Fruit fly (Drosophila melanogaster): Measurements from ENCODE around the gene Cnx14D.
A peak's percentile ranks its signal among the peaks of the same experiment; 100 is the strongest.

The Cnx14D gene

DNA sequence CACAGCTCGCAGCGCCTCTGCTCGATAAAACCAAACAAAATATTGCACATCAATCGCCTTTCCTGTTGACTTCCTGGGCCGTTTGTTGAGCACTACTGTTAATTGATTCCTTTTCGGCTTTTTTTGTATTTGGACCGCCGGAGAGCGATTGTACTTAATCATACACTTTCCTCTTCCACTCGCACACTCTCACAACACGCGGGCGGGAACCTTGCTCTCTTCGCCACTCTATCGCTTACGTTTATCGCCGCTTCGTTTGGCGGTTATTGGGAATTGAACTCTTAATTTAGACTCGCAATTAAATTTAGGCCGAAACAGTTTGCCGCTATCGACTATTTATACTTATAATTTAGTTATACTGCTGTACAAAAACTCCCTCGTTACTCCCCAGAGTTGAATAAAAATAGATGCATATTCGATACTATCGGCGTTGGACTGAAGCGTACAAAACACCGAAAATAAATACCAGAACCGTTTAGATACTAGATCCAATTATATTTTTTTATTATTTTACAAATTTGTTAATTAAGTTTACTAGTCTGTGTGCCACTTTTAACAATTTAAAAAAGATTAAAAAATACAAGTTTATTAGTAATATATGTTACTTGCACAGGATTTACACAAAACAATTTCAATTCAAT is 28.4 kb upstream of the Cnx14D start, which contains the start of gene Arp2:
Gene Arp2, minus strand, starts transcription at position 427 of the 641 bp plus-strand sequence.
- TF ChIP-seq luna (GFP tag; optimal IDR thresholded peaks at IDR 0.05), result no peak
- TF ChIP-seq CG31441 (GFP tag; IDR thresholded peaks at IDR 0.05), result no peak
- peak; percentile 55 to 70 for TF ChIP-seq Trl (optimal IDR thresholded peaks at IDR 0.05)
- no peak for TF ChIP-seq Trl (GFP tag; optimal IDR thresholded peaks at IDR 0.05)
- no peak for TF ChIP-seq CG1602 (GFP tag; optimal IDR thresholded peaks at IDR 0.05)
- peak; percentile 79 for TF ChIP-seq BEAF-32 (GFP tag; optimal IDR thresholded peaks at IDR 0.05)
- no peak for TF ChIP-seq crp (GFP tag; optimal IDR thresholded peaks at IDR 0.05)
- TF ChIP-seq da (GFP tag; optimal IDR thresholded peaks at IDR 0.05), result no peak
- TF ChIP-seq CHES-1-like (GFP tag; optimal IDR thresholded peaks at IDR 0.05), result no peak
- TF ChIP-seq CG6791 (GFP tag; IDR thresholded peaks at IDR 0.05; ENCODE audit: partially characterized antibody), result peak; percentile 69; the same call in 2 of the 3 replicates
- no peak for TF ChIP-seq Myb (GFP tag; optimal IDR thresholded peaks at IDR 0.05)
- peak; percentile 65 for TF ChIP-seq gfzf (GFP tag; optimal IDR thresholded peaks at IDR 0.05)
- no peak for TF ChIP-seq ab (GFP tag; optimal IDR thresholded peaks at IDR 0.05)
- TF ChIP-seq hbn (GFP tag; IDR thresholded peaks at IDR 0.05; ENCODE audit: partially characterized antibody), result peak; percentile 67
- no peak for TF ChIP-seq CG1647 (GFP tag; optimal IDR thresholded peaks at IDR 0.05)
- peak; percentile 14 for TF ChIP-seq nmo (GFP tag; optimal IDR thresholded peaks at IDR 0.05)
- peak; percentile 32; the same call in 1 of the 2 replicates for TF ChIP-seq CG2129 (GFP tag; IDR thresholded peaks at IDR 0.05; ENCODE audit: partially characterized antibody)
- TF ChIP-seq danr (GFP tag; IDR thresholded peaks at IDR 0.05), result no peak
- no peak for TF ChIP-seq CG16779 (GFP tag; IDR thresholded peaks at IDR 0.05)
- TF ChIP-seq CG16813 (GFP tag; IDR thresholded peaks at IDR 0.05; ENCODE audit: partially characterized antibody), result peak; percentile 64; the same call in 2 of the 3 replicates
- no peak for TF ChIP-seq sob (GFP tag; IDR thresholded peaks at IDR 0.05)
- TF ChIP-seq CG14710 (tag; optimal IDR thresholded peaks at IDR 0.05), result peak; percentile 56
- no peak for TF ChIP-seq aop (GFP tag; IDR thresholded peaks at IDR 0.05)
- TF ChIP-seq CG43689 (GFP tag; IDR thresholded peaks at IDR 0.05), result no peak
- peak; percentile 79 for TF ChIP-seq sens (GFP tag)
- peak; percentile 64; the same call in 1 of the 2 replicates for TF ChIP-seq Bgb (GFP tag; IDR thresholded peaks at IDR 0.05; ENCODE audit: partially characterized antibody)
- TF ChIP-seq knrl (GFP tag; IDR thresholded peaks at IDR 0.05; ENCODE audit: partially characterized antibody), result peak; percentile 75
- no peak for TF ChIP-seq odd (GFP tag; optimal IDR thresholded peaks at IDR 0.05)
- peak; percentile 70; the same call in 2 of the 3 replicates for TF ChIP-seq Opbp (GFP tag; IDR thresholded peaks at IDR 0.05; ENCODE audit: partially characterized antibody)
- peak; percentile 49 for TF ChIP-seq CG9797 (GFP tag; optimal IDR thresholded peaks at IDR 0.05)
- no peak for TF ChIP-seq emc (GFP tag; optimal IDR thresholded peaks at IDR 0.05)
- TF ChIP-seq yki (optimal IDR thresholded peaks at IDR 0.05), result no peak
- TF ChIP-seq bbx (GFP tag; IDR thresholded peaks at IDR 0.05; ENCODE audit: partially characterized antibody), result peak; percentile 65
- TF ChIP-seq Camta (GFP tag; optimal IDR thresholded peaks at IDR 0.05), result no peak
- peak; percentile 2 for TF ChIP-seq CG4617 (GFP tag; optimal IDR thresholded peaks at IDR 0.05; ENCODE audit: borderline replicate concordance)
- TF ChIP-seq Doc3 (GFP tag; IDR thresholded peaks at IDR 0.05; ENCODE audit: partially characterized antibody), result peak; percentile 63; the same call in 2 of the 3 replicates
- TF ChIP-seq Dip3 (GFP tag; optimal IDR thresholded peaks at IDR 0.05), result no peak
- TF ChIP-seq CG6813 (GFP tag; optimal IDR thresholded peaks at IDR 0.05), result no peak
- peak; percentile 72; the same call in 1 of the 2 replicates for TF ChIP-seq amos (GFP tag; IDR thresholded peaks at IDR 0.05; ENCODE audit: partially characterized antibody)
- TF ChIP-seq CG15011 (GFP tag; optimal IDR thresholded peaks at IDR 0.05), result no peak
- no peak for TF ChIP-seq CG3281 (GFP tag; optimal IDR thresholded peaks at IDR 0.05)
- TF ChIP-seq CG9727 (GFP tag; optimal IDR thresholded peaks at IDR 0.05), result no peak
- 0 out of 4 replicates have a peak, but pooled peaks have one; percentile 16 for TF ChIP-seq chinmo (GFP tag; IDR thresholded peaks at IDR 0.05; ENCODE audit: partially characterized antibody)
- no peak for TF ChIP-seq dysf (GFP tag; IDR thresholded peaks at IDR 0.05)
- TF ChIP-seq Deaf1 (tag; optimal IDR thresholded peaks at IDR 0.05), result no peak
- TF ChIP-seq dan (GFP tag; IDR thresholded peaks at IDR 0.05), result no peak
- peak; percentile 41 for TF ChIP-seq pzg (GFP tag; optimal IDR thresholded peaks at IDR 0.05)
- TF ChIP-seq HLH3B (GFP tag; IDR thresholded peaks at IDR 0.05), result no peak
- TF ChIP-seq kah (GFP tag; optimal IDR thresholded peaks at IDR 0.05), result no peak
